Worm (Caenorhabditis elegans): Measurements from ENCODE around the gene C50E10.1.

C50E10.1 gene

ce11 chrII:12255545-12256233 lies 46.6 kb downstream of the C50E10.1 start:
- TF ChIP-seq unc-86 (tag; optimal IDR thresholded peaks at IDR 0.05) (no peak), ceh-48 (tag; optimal IDR thresholded peaks at IDR 0.05) (peak; percentile 70)
